Worm (Caenorhabditis elegans) whole organism, midembryonic: ENCODE measurements around the gene wht-7.

Experiments
- T22C8.4 ChIP-seq: fragments of 200-800 bp; sonication (Bioruptor generic); IDR thresholded peaks from 2 replicates; pipeline ENCODE4 v1.3.6; 2022; ENCODE audit warnings: missing genetic modification characterization, missing compliant biosample characterization
- ref-1 ChIP-seq: fragments of 200-800 bp; sonication (Bioruptor generic); conservative IDR thresholded peaks from 2 replicates; pipeline ENCODE4 v1.3.6; 2022; ENCODE audit warnings: missing genetic modification reagents, missing genetic modification characterization, missing compliant biosample characterization

ce11 chrIII:6157708-6158321 lies 8.4 kb upstream of the wht-7 start, which contains the start of gene anmt-2:
- TF ChIP-seq T22C8.4 (GFP tag; lab: Robert Waterston, UW) (no peak), ref-1 (no peak)
